Fruit fly (Drosophila melanogaster) whole organism, embryonic: ENCODE data around the gene Prdm13.

Source experiments
- CG10321 ChIP-seq: fragments of 200-800 bp; sonication (Bioruptor generic); IDR thresholded peaks from 2 replicates; pipeline ENCODE4 v1.3.6; 2022; ENCODE audit warnings: missing biosample characterization, missing genetic modification characterization
- CG10543 ChIP-seq: fragments of 200-800 bp; sonication (Bioruptor generic); optimal IDR thresholded peaks from 3 replicates; lab custom pipeline; 2017; ENCODE audit warnings: missing biosample characterization, mild to moderate bottlenecking, missing genetic modification characterization, moderate library complexity
- CG15601 ChIP-seq: fragments of 200-800 bp; sonication (Bioruptor generic); optimal IDR thresholded peaks from 3 replicates; lab custom pipeline; 2019; ENCODE audit warnings: missing biosample characterization, mild to moderate bottlenecking, missing genetic modification characterization, moderate library complexity
- CG1832 ChIP-seq: fragments of 200-800 bp; sonication (Bioruptor generic); optimal IDR thresholded peaks from 2 replicates; lab custom pipeline; 2017; ENCODE audit warnings: missing biosample characterization, mild to moderate bottlenecking, missing genetic modification characterization, inconsistent platforms
- CG31388 ChIP-seq: fragments of 200-800 bp; sonication (Bioruptor generic); optimal IDR thresholded peaks from 2 replicates; lab custom pipeline; 2016; ENCODE audit warnings: missing biosample characterization, missing genetic modification characterization
- CG34422 ChIP-seq: fragments of 200-800 bp; sonication (Bioruptor generic); IDR thresholded peaks from 3 replicates; pipeline ENCODE4 v1.3.6; 2022; ENCODE audit warnings: missing biosample characterization, missing genetic modification characterization
- CG4617 ChIP-seq: fragments of 200-800 bp; sonication (Bioruptor generic); optimal IDR thresholded peaks from 3 replicates; lab custom pipeline; 2016; ENCODE audit warnings: missing biosample characterization, missing genetic modification characterization, borderline replicate concordance
- CG6654 ChIP-seq: fragments of 200-800 bp; sonication (Bioruptor generic); optimal IDR thresholded peaks from 2 replicates; lab custom pipeline; 2017; ENCODE audit warnings: missing biosample characterization, mild to moderate bottlenecking, missing genetic modification characterization
- CG6689 ChIP-seq: fragments of 200-800 bp; sonication (Bioruptor generic); IDR thresholded peaks from 2 replicates; pipeline ENCODE4 v1.3.6; 2022; ENCODE audit warnings: missing biosample characterization, missing genetic modification characterization
- CG7556 ChIP-seq: fragments of 200-800 bp; sonication (Bioruptor generic); optimal IDR thresholded peaks from 2 replicates; lab custom pipeline; 2017; ENCODE audit warnings: missing biosample characterization, mild to moderate bottlenecking, missing genetic modification characterization
- CG8290 ChIP-seq, 3 experiments: fragments of 200-800 bp; sonication (Bioruptor generic); optimal IDR thresholded peaks; 2 replicates each; lab custom pipeline; 2016 to 2019; ENCODE audit warnings: missing biosample characterization in 3 of 3, missing genetic modification characterization in 3 of 3, mild to moderate bottlenecking in 2 of 3, moderate library complexity in 1 of 3
- CG8388 ChIP-seq: fragments of 200-800 bp; sonication (Bioruptor generic); optimal IDR thresholded peaks from 2 replicates; lab custom pipeline; 2019; ENCODE audit warnings: missing biosample characterization, mild to moderate bottlenecking, missing genetic modification characterization, moderate library complexity
- MESR4 ChIP-seq: fragments of 200-800 bp; sonication (Bioruptor generic); optimal IDR thresholded peaks from 2 replicates; lab custom pipeline; 2018; ENCODE audit warnings: missing biosample characterization, mild to moderate bottlenecking, missing genetic modification characterization, moderate library complexity
- Meics ChIP-seq: fragments of 200-800 bp; sonication (Bioruptor generic); optimal IDR thresholded peaks from 2 replicates; lab custom pipeline; 2017; ENCODE audit warnings: missing biosample characterization, mild to moderate bottlenecking, missing genetic modification characterization
- Scr ChIP-seq: fragments of 200-800 bp; sonication (Bioruptor generic); IDR thresholded peaks from 2 replicates; pipeline ENCODE4 v1.3.6; 2022; ENCODE audit warnings: missing biosample characterization, missing genetic modification characterization; ENCODE audit not compliant: partially characterized antibody
- Sin3A ChIP-seq: fragments of >200 bp; optimal IDR thresholded peaks from 2 replicates; lab custom pipeline; 2018
- Sry-δ ChIP-seq: fragments of 200-800 bp; sonication (Bioruptor generic); optimal IDR thresholded peaks from 2 replicates; lab custom pipeline; 2016; ENCODE audit warnings: missing biosample characterization, missing genetic modification characterization
- YL-1 ChIP-seq: fragments of 200-800 bp; sonication (Bioruptor generic); optimal IDR thresholded peaks from 3 replicates; lab custom pipeline; 2017; ENCODE audit warnings: missing biosample characterization, mild to moderate bottlenecking, missing genetic modification characterization
- ase ChIP-seq: fragments of 200-800 bp; sonication (Bioruptor generic); IDR thresholded peaks from 3 replicates; pipeline ENCODE4 v1.3.6; 2022; ENCODE audit warnings: missing biosample characterization, missing genetic modification characterization
- ash1 ChIP-seq: fragments of 200-800 bp; sonication (Bioruptor generic); optimal IDR thresholded peaks from 2 replicates; lab custom pipeline; 2018; ENCODE audit warnings: missing biosample characterization, mild to moderate bottlenecking, missing genetic modification characterization
- bcd ChIP-seq: fragments of 200-800 bp; sonication (Bioruptor generic); optimal IDR thresholded peaks from 2 replicates; lab custom pipeline; 2017; ENCODE audit warnings: missing biosample characterization, mild to moderate bottlenecking, missing genetic modification characterization
- cg ChIP-seq: fragments of 200-800 bp; sonication (Bioruptor generic); optimal IDR thresholded peaks from 3 replicates; lab custom pipeline; 2019; ENCODE audit warnings: missing biosample characterization, mild to moderate bottlenecking, missing genetic modification characterization, moderate library complexity
- esg ChIP-seq: fragments of 200-800 bp; sonication (Bioruptor generic); conservative IDR thresholded peaks from 2 replicates; pipeline ENCODE4 v1.3.6; 2022; ENCODE audit warnings: missing biosample characterization, missing genetic modification characterization
- exex ChIP-seq: fragments of 200-800 bp; sonication (Bioruptor generic); optimal IDR thresholded peaks from 4 replicates; lab custom pipeline; 2018; ENCODE audit warnings: missing biosample characterization, mild to moderate bottlenecking, missing genetic modification characterization, moderate library complexity
- ftz-f1 ChIP-seq: fragments of 200-800 bp; sonication (Bioruptor generic); optimal IDR thresholded peaks from 2 replicates; lab custom pipeline; 2016; ENCODE audit warnings: missing biosample characterization, missing genetic modification characterization
- gfzf ChIP-seq: fragments of 200-800 bp; sonication (Bioruptor generic); optimal IDR thresholded peaks from 2 replicates; lab custom pipeline; 2016; ENCODE audit warnings: missing biosample characterization, mild to moderate bottlenecking, missing genetic modification characterization, moderate library complexity
- hbn ChIP-seq: fragments of 200-800 bp; sonication (Bioruptor generic); IDR thresholded peaks from 2 replicates; pipeline ENCODE4 v1.3.6; 2022; ENCODE audit warnings: missing biosample characterization, missing genetic modification characterization; ENCODE audit not compliant: partially characterized antibody
- hth ChIP-seq: fragments of >200 bp; optimal IDR thresholded peaks from 2 replicates; lab custom pipeline; 2017; ENCODE audit warnings: inconsistent platforms
- inv ChIP-seq: fragments of 200-800 bp; sonication (Bioruptor generic); IDR thresholded peaks from 2 replicates; pipeline ENCODE4 v1.3.6; 2022; ENCODE audit warnings: missing biosample characterization, missing genetic modification characterization; ENCODE audit not compliant: partially characterized antibody
- pho ChIP-seq: fragments of 200-800 bp; sonication (Bioruptor generic); optimal IDR thresholded peaks from 2 replicates; lab custom pipeline; 2016; ENCODE audit warnings: missing biosample characterization, missing genetic modification characterization
- phol ChIP-seq: fragments of 200-800 bp; sonication (Bioruptor generic); optimal IDR thresholded peaks from 3 replicates; lab custom pipeline; 2018; ENCODE audit warnings: missing biosample characterization, mild to moderate bottlenecking, missing genetic modification characterization, moderate library complexity
- salm ChIP-seq: fragments of 200-800 bp; sonication (Bioruptor generic); optimal IDR thresholded peaks from 2 replicates; lab custom pipeline; 2018; ENCODE audit warnings: missing biosample characterization, mild to moderate bottlenecking, missing genetic modification characterization
- sc ChIP-seq, 3 experiments: fragments of >200 bp in 2 of 3; fragments of 200-800 bp in 1 of 3; sonication (Bioruptor generic) in 1 of 3; optimal IDR thresholded peaks; 2 replicates in 2 of 3; 3 replicates in 1 of 3; lab custom pipeline; 2017; ENCODE audit warnings: mild to moderate bottlenecking in 1 of 3, missing biosample characterization in 1 of 3, missing genetic modification characterization in 1 of 3, missing genetic modification reagents in 1 of 3
- seq ChIP-seq: fragments of 200-800 bp; sonication (Bioruptor generic); IDR thresholded peaks from 2 replicates; pipeline ENCODE4 v1.3.6; 2022; ENCODE audit warnings: missing biosample characterization, missing genetic modification characterization
- slbo ChIP-seq: fragments of 200-800 bp; sonication (Bioruptor generic); IDR thresholded peaks from 2 replicates; pipeline ENCODE4 v1.3.6; 2022; ENCODE audit warnings: missing biosample characterization, missing genetic modification characterization
- toy ChIP-seq: fragments of 200-800 bp; sonication (Bioruptor generic); IDR thresholded peaks from 2 replicates; pipeline ENCODE4 v1.3.6; 2022; ENCODE audit warnings: missing biosample characterization, missing genetic modification characterization
- ttk ChIP-seq: fragments of 200-800 bp; sonication (Bioruptor generic); IDR thresholded peaks from 2 replicates; pipeline ENCODE4 v2.1.2; 2022; ENCODE audit warnings: missing biosample characterization, missing genetic modification characterization
- z ChIP-seq: fragments of 200-800 bp; sonication (Bioruptor generic); IDR thresholded peaks from 3 replicates; pipeline ENCODE4 v1.3.6; 2022; ENCODE audit warnings: missing biosample characterization, missing genetic modification characterization

Gene Prdm13

DNA sequence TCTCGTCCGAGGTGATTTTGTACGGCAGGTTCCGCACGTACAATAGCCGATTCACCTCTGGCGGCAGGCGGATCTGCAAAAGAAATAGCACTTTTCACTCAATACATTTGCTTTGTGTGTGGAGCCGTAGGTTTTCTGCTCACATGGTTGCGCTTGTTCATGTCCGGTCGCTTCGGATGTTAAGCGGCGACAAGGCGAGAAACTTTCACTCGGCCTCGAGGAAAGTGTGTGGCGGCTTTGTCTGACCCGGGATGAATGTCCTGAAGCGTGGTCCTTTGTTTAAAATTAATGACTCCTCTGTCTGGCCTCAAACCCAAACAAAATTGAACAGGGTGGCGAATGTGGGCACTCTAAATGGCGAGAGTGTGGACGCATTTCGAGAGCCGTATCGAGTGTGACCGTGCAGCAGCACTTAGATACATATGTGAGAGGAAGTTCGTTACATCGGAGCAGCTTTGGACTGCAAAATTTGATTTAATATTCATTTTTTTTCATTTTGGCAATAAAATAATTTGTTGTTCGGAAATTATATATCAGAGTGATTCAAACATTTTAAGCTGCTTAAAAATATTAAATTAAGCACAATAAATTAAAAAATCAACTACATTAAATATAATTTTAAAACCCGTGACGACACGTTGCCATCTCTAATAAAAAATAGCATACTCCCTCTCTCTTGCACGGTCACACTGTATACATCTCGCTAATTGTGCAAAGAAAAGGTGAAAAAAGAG lies 30.1 kb downstream of the Prdm13 start, which contains the start of the genes Sf3b6 and Tnpo (continued):
- TF ChIP-seq pho = peak; percentile 79
- peak; percentile 79 for TF ChIP-seq CG8290 (GFP tag; optimal IDR thresholded peaks at IDR 0.05; lab: Kevin White, UChicago)
- TF ChIP-seq CG8290 (tag; optimal IDR thresholded peaks at IDR 0.05; lab: Kevin White, UChicago) = peak in 1 of 2 experiments; percentile 66
- TF ChIP-seq bcd = peak; percentile 85
- peak; percentile 84 for TF ChIP-seq CG10543
- TF ChIP-seq CG8388 = no peak
- no peak for TF ChIP-seq CG7556
- TF ChIP-seq gfzf (GFP tag; lab: Kevin White, UChicago) = peak; percentile 79
- TF ChIP-seq ash1 = no peak
- TF ChIP-seq ase (GFP tag; lab: Robert Waterston, UW) = peak; percentile 68
- peak; percentile 67 for TF ChIP-seq hbn
- TF ChIP-seq slbo (GFP tag; lab: Robert Waterston, UW) = peak; percentile 92
- no peak for TF ChIP-seq z (GFP tag; lab: Robert Waterston, UW)
- no peak for TF ChIP-seq sc (optimal IDR thresholded peaks at IDR 0.05; lab: Kevin White, UChicago)
- no peak for TF ChIP-seq sc (GFP tag; optimal IDR thresholded peaks at IDR 0.05; lab: Kevin White, UChicago)
- TF ChIP-seq CG6689 = peak; percentile 91
- TF ChIP-seq hth (lab: Kevin White, UChicago) = no peak
- TF ChIP-seq Meics (GFP tag; lab: Kevin White, UChicago) = peak; percentile 85
- TF ChIP-seq exex (tag; lab: Kevin White, UChicago) = no peak
- peak; percentile 77 for TF ChIP-seq seq (GFP tag; lab: Robert Waterston, UW)
- TF ChIP-seq salm = no peak
- peak; percentile 49 for TF ChIP-seq CG31388 (GFP tag; lab: Kevin White, UChicago)

DNA sequence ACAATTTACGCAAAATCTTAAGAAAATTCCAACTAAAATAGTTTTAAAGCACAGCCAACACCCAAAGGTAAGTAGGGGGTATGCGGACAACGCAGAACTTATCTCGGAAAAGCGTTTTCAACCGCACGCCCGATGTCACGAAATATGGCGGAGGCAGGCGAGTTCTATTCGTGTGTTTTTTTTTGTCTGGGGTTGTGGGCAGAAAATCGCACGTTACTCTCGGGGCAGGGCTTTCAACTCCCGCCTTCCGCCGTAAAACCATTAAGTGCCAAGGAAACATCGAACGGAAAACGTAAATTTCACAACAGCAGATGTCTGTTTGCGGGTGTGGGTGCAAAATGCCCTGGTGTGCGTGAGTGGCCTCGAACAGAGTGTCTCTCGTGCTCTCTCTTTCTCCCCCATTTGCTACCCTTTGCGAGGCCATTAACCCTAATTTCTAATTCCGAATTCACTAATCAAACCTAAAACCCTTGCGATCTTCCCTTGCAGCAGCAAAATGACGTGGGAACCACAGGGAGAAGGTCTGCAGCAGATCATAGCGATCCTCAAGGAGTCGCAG lies 30.7 kb downstream of the Prdm13 start:
- TF ChIP-seq phol (tag; lab: Kevin White, UChicago) = peak; percentile 70
- 0 out of 2 replicates have a peak, but pooled peaks have one; percentile 44 for TF ChIP-seq Scr (GFP tag; lab: Robert Waterston, UW)
- 0 out of 2 replicates have a peak, but pooled peaks have one; percentile 4 for TF ChIP-seq inv
- 0 out of 2 replicates have a peak, but pooled peaks have one; percentile 28 for TF ChIP-seq CG10321 (GFP tag; lab: Robert Waterston, UW)
- peak; percentile 17; the same call in 1 of the 3 replicates for TF ChIP-seq CG34422 (GFP tag; lab: Robert Waterston, UW)
- TF ChIP-seq Sry-δ (GFP tag; lab: Kevin White, UChicago) = no peak
- TF ChIP-seq cg (GFP tag; lab: Kevin White, UChicago) = peak; percentile 80
- TF ChIP-seq YL-1 (GFP tag; lab: Kevin White, UChicago) = peak; percentile 24
- TF ChIP-seq Sin3A (lab: Kevin White, UChicago) = peak; percentile 51
- peak; percentile 66 for TF ChIP-seq ttk (GFP tag; lab: Robert Waterston, UW)
- no peak for TF ChIP-seq CG15601 (tag; lab: Kevin White, UChicago)
- TF ChIP-seq CG4617 (GFP tag; lab: Kevin White, UChicago) = peak; percentile 68
- TF ChIP-seq ftz-f1 (GFP tag; lab: Kevin White, UChicago) = peak; percentile 95
- no peak for TF ChIP-seq toy (GFP tag; lab: Robert Waterston, UW)
- peak; percentile 56 for TF ChIP-seq CG1832 (GFP tag; lab: Kevin White, UChicago)
- TF ChIP-seq esg (GFP tag; lab: Robert Waterston, UW) = no peak
- peak; percentile 73 for TF ChIP-seq MESR4
- no peak for TF ChIP-seq CG6654 (GFP tag; lab: Kevin White, UChicago)
- TF ChIP-seq, all 482 proteins: peak for 13
